Fruit fly (Drosophila melanogaster): Measurements from ENCODE around the gene Or85f.

Or85f gene

DNA sequence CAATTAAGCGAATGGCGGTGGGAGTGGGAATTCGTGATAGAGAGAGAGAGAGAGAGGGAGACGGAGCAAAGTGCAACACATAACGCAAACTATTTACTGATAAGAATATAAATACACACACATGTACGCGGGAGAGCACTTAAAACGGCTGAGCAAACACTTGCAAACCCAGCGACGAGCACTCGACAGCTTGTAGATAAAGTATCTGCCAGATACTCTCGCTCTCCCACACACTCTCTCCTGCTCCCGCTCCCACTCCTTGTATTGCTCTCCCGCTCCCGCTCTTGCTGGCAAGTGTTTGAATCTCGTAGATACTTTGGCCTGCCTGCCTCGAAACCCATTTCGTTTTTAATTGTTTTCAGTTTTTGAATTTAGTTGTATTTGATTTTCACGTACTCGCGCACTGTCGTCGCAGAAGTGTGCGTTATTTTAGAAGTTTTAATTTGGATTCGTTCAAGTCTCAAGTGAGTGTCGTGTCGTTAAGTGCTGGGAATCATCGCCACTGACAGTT, 30.3 kb downstream of the Or85f start (continued):
- no peak for TF ChIP-seq CG13775 (GFP tag; optimal IDR thresholded peaks at IDR 0.05)
- peak; percentile 45; the same call in 1 of the 2 replicates for TF ChIP-seq CG13287 (GFP tag; IDR thresholded peaks at IDR 0.05; ENCODE audit: partially characterized antibody)
- TF ChIP-seq Hand (GFP tag; optimal IDR thresholded peaks at IDR 0.05): peak; percentile 54
- peak; percentile 31; the same call in 1 of the 2 replicates for TF ChIP-seq ranshi (GFP tag; IDR thresholded peaks at IDR 0.05)
- no peak for TF ChIP-seq klu (GFP tag; IDR thresholded peaks at IDR 0.05)
- TF ChIP-seq ind (GFP tag; optimal IDR thresholded peaks at IDR 0.05): no peak
- TF ChIP-seq CG18764 (GFP tag; optimal IDR thresholded peaks at IDR 0.05): no peak
- TF ChIP-seq odd (GFP tag; optimal IDR thresholded peaks at IDR 0.05): peak; percentile 58
- TF ChIP-seq Neu2 (GFP tag; optimal IDR thresholded peaks at IDR 0.05; ENCODE audit: borderline replicate concordance): no peak
- peak; percentile 17 for TF ChIP-seq CG7556 (GFP tag; optimal IDR thresholded peaks at IDR 0.05)
- no peak for TF ChIP-seq CG30403 (GFP tag; optimal IDR thresholded peaks at IDR 0.05)
- peak; percentile 4 for TF ChIP-seq CG8089 (GFP tag; optimal IDR thresholded peaks at IDR 0.05)
- no peak for TF ChIP-seq gfzf (GFP tag; optimal IDR thresholded peaks at IDR 0.05)
- peak; percentile 40 for TF ChIP-seq CG15514 (GFP tag; optimal IDR thresholded peaks at IDR 0.05)
- no peak for TF ChIP-seq CG10147 (GFP tag; optimal IDR thresholded peaks at IDR 0.05)
- peak; percentile 24 for TF ChIP-seq CG8359 (GFP tag; optimal IDR thresholded peaks at IDR 0.05; ENCODE audit: borderline replicate concordance)
- no peak for TF ChIP-seq Doc2 (GFP tag; IDR thresholded peaks at IDR 0.05)
- no peak for TF ChIP-seq Ets65A (GFP tag)
- TF ChIP-seq gcm (GFP tag; optimal IDR thresholded peaks at IDR 0.05): peak; percentile 46
- no peak for TF ChIP-seq CG2712 (tag; optimal IDR thresholded peaks at IDR 0.05)
- TF ChIP-seq fd3F (GFP tag; optimal IDR thresholded peaks at IDR 0.05): no peak
- TF ChIP-seq CG15601 (tag; optimal IDR thresholded peaks at IDR 0.05): peak; percentile 24
- TF ChIP-seq Atf6 (GFP tag; IDR thresholded peaks at IDR 0.05): peak; percentile 66
- TF ChIP-seq row (GFP tag; IDR thresholded peaks at IDR 0.05): no peak
- TF ChIP-seq vfl (GFP tag; optimal IDR thresholded peaks at IDR 0.05): no peak
- TF ChIP-seq CG15269 (tag; optimal IDR thresholded peaks at IDR 0.05): no peak
- TF ChIP-seq Dref (GFP tag; IDR thresholded peaks at IDR 0.05): no peak
- TF ChIP-seq Aef1 (GFP tag; IDR thresholded peaks at IDR 0.05): no peak
- TF ChIP-seq CG32772 (GFP tag; IDR thresholded peaks at IDR 0.05): no peak
- peak; percentile 23 for TF ChIP-seq cwo (GFP tag; optimal IDR thresholded peaks at IDR 0.05)
- no peak for TF ChIP-seq Usf (GFP tag; optimal IDR thresholded peaks at IDR 0.05)
- TF ChIP-seq fd102C (GFP tag; optimal IDR thresholded peaks at IDR 0.05): no peak
- TF ChIP-seq Jarid2 (GFP tag; optimal IDR thresholded peaks at IDR 0.05): peak; percentile 69
- peak; percentile 51; the same call in 1 of the 2 replicates for TF ChIP-seq unc-4 (GFP tag; IDR thresholded peaks at IDR 0.05; ENCODE audit: partially characterized antibody)
- TF ChIP-seq CG2199 (GFP tag; IDR thresholded peaks at IDR 0.05): peak; percentile 25; the same call in 1 of the 3 replicates
- TF ChIP-seq sens (GFP tag): peak; percentile 79
- TF ChIP-seq grn (GFP tag; optimal IDR thresholded peaks at IDR 0.05): peak; percentile 32
- no peak for TF ChIP-seq dpn (GFP tag; optimal IDR thresholded peaks at IDR 0.05)
- no peak for TF ChIP-seq GATAe (GFP tag; conservative IDR thresholded peaks at IDR 0.05)
- no peak for TF ChIP-seq CG2129 (GFP tag; IDR thresholded peaks at IDR 0.05; ENCODE audit: partially characterized antibody)
- peak; percentile 9 for TF ChIP-seq CG12299 (tag; optimal IDR thresholded peaks at IDR 0.05)
- TF ChIP-seq CG9215 (GFP tag; IDR thresholded peaks at IDR 0.05): no peak
- peak; percentile 60 for TF ChIP-seq CG18599 (GFP tag; optimal IDR thresholded peaks at IDR 0.05)
- no peak for TF ChIP-seq tap (tag; optimal IDR thresholded peaks at IDR 0.05)
- TF ChIP-seq Chrac-16 (GFP tag; optimal IDR thresholded peaks at IDR 0.05): no peak
- no peak for TF ChIP-seq Ssrp (tag; optimal IDR thresholded peaks at IDR 0.05)
- no peak for TF ChIP-seq en (GFP tag; optimal IDR thresholded peaks at IDR 0.05)
- no peak for TF ChIP-seq CG8765 (GFP tag; IDR thresholded peaks at IDR 0.05)
- TF ChIP-seq Tbp (GFP tag; optimal IDR thresholded peaks at IDR 0.05): no peak
- no peak for TF ChIP-seq CG31388 (GFP tag; optimal IDR thresholded peaks at IDR 0.05)
- TF ChIP-seq CTCF (GFP tag; optimal IDR thresholded peaks at IDR 0.05): peak; percentile 1
